Fruit fly (Drosophila melanogaster): Measurements from ENCODE around the gene cv.

cv gene

DNA sequence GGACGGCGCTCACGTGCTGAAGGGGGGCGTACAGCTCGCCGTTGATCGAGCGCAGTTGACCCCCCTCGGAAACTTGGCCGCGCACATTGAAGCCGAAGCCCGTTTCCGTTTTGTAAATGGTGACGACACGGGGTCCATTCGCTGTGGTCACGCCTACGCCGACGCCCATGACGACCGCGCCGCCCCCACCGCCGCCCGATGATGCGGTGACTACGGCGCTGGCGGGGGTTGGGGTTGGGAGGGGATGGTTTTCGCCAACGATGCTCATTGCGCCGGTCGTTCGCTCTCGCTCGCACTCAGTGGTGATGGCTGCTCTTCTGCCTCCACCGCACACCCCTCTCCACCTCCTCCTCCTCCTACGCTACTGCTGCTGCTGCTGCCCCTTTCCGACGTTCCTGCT, 47.4 kb downstream of the cv start (continued):
- TF ChIP-seq CG12071 (GFP tag; optimal IDR thresholded peaks at IDR 0.05) (peak; percentile 4), Ada2b (GFP tag; IDR thresholded peaks at IDR 0.05) (0 out of 2 replicates have a peak, but pooled peaks have one; percentile 11), Hand (GFP tag; optimal IDR thresholded peaks at IDR 0.05) (no peak), Abd-B (GFP tag; optimal IDR thresholded peaks at IDR 0.05) (no peak), her (GFP tag; optimal IDR thresholded peaks at IDR 0.05) (no peak), Optix (GFP tag; IDR thresholded peaks at IDR 0.05) (no peak), CG18599 (GFP tag; optimal IDR thresholded peaks at IDR 0.05) (peak; percentile 57), tx (GFP tag; optimal IDR thresholded peaks at IDR 0.05) (no peak), D19B (GFP tag; optimal IDR thresholded peaks at IDR 0.05) (no peak), en (GFP tag; optimal IDR thresholded peaks at IDR 0.05) (no peak), CG32532 (GFP tag; IDR thresholded peaks at IDR 0.05) (peak; percentile 50), PHDP (tag; optimal IDR thresholded peaks at IDR 0.05) (no peak), CG3847 (GFP tag; IDR thresholded peaks at IDR 0.05) (peak; percentile 22; the same call in 1 of the 2 replicates), CG6765 (GFP tag; optimal IDR thresholded peaks at IDR 0.05) (peak; percentile 8), Hr51 (GFP tag; optimal IDR thresholded peaks at IDR 0.05) (peak in 1 of 2 experiments; percentile 2), ewg (GFP tag; optimal IDR thresholded peaks at IDR 0.05) (peak; percentile 34), kni (GFP tag; optimal IDR thresholded peaks at IDR 0.05) (no peak), grau (tag; optimal IDR thresholded peaks at IDR 0.05) (peak; percentile 16), klu (GFP tag; IDR thresholded peaks at IDR 0.05) (0 out of 2 replicates have a peak, but pooled peaks have one; percentile 42), CG2202 (tag; optimal IDR thresholded peaks at IDR 0.05) (no peak), Dfd (GFP tag; optimal IDR thresholded peaks at IDR 0.05) (no peak), dysf (GFP tag; IDR thresholded peaks at IDR 0.05) (peak; percentile 49; the same call in 1 of the 3 replicates), Hmx (GFP tag; optimal IDR thresholded peaks at IDR 0.05) (no peak), lmd (GFP tag; IDR thresholded peaks at IDR 0.05) (peak; percentile 30; the same call in 1 of the 2 replicates), CG10321 (GFP tag; IDR thresholded peaks at IDR 0.05) (0 out of 2 replicates have a peak, but pooled peaks have one; percentile 23), dpn (GFP tag; optimal IDR thresholded peaks at IDR 0.05) (peak in 1 of 2 experiments; percentile 10), eyg (GFP tag; optimal IDR thresholded peaks at IDR 0.05) (no peak), CG12219 (GFP tag; optimal IDR thresholded peaks at IDR 0.05) (no peak), Drgx (GFP tag; IDR thresholded peaks at IDR 0.05) (peak; percentile 59), CG12155 (GFP tag; optimal IDR thresholded peaks at IDR 0.05) (peak; percentile 12), Meics (GFP tag; optimal IDR thresholded peaks at IDR 0.05) (peak; percentile 31), ken (GFP tag; IDR thresholded peaks at IDR 0.05) (0 out of 3 replicates have a peak, but pooled peaks have one; percentile 32), mld (GFP tag; IDR thresholded peaks at IDR 0.05; ENCODE audit: partially characterized antibody) (no peak), sim (GFP tag; IDR thresholded peaks at IDR 0.05) (no peak), eve (GFP tag; optimal IDR thresholded peaks at IDR 0.05) (no peak), abd-A (tag; optimal IDR thresholded peaks at IDR 0.05) (peak; percentile 8), Sox102F (GFP tag; optimal IDR thresholded peaks at IDR 0.05) (peak; percentile 39), jing (GFP tag; optimal IDR thresholded peaks at IDR 0.05) (no peak), CG15269 (tag; optimal IDR thresholded peaks at IDR 0.05) (no peak), Mes4 (GFP tag; optimal IDR thresholded peaks at IDR 0.05) (no peak), Oli (tag; optimal IDR thresholded peaks at IDR 0.05) (peak; percentile 6), Xbp1 (GFP tag; optimal IDR thresholded peaks at IDR 0.05) (peak; percentile 6), CG2678 (tag; optimal IDR thresholded peaks at IDR 0.05) (no peak), CG10366 (GFP tag; IDR thresholded peaks at IDR 0.05) (0 out of 2 replicates have a peak, but pooled peaks have one; percentile 11), Deaf1 (tag; optimal IDR thresholded peaks at IDR 0.05) (peak; percentile 20), Sry-β (GFP tag; optimal IDR thresholded peaks at IDR 0.05) (no peak), so (GFP tag; IDR thresholded peaks at IDR 0.05) (0 out of 3 replicates have a peak, but pooled peaks have one; percentile 50), Adf1 (GFP tag; IDR thresholded peaks at IDR 0.05) (peak; percentile 81), Xrp1 (GFP tag; IDR thresholded peaks at IDR 0.05) (peak; percentile 51; the same call in 1 of the 2 replicates), Ptx1 (GFP tag; IDR thresholded peaks at IDR 0.05) (0 out of 2 replicates have a peak, but pooled peaks have one; percentile 24)
